Worm (Caenorhabditis elegans): Measurements from ENCODE around the gene pink-1.

pink-1 gene

DNA sequence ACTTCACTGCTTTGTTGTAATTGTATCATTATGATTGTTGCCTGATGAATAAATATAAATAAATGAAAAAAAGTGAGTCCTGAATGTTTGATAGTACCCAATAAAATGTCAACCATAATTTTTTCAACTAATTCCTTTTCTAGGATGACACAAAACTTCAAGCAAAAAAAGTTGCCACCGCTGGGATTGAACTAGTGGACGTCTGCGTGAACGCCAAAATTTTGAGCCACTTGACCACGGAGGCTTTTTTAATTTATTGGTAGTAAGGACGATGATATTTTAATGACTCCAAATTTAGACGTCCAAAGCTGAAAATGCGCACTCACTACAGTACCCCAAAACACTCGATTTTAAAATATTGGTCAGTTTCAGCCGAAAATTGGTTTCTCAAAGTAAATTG is 41.9 kb downstream of the pink-1 start (continued):
- TF ChIP-seq ama-1 (optimal IDR thresholded peaks at IDR 0.05), result no peak
- peak; percentile 48 to 64 for TF ChIP-seq ama-1 (GFP tag; optimal IDR thresholded peaks at IDR 0.05)
- peak; percentile 54 for TF ChIP-seq ZK185.1 (tag; optimal IDR thresholded peaks at IDR 0.05; ENCODE audit: poor library complexity, severe bottlenecking)
- no peak for TF ChIP-seq K12H6.12 (tag; optimal IDR thresholded peaks at IDR 0.05)
- no peak for TF ChIP-seq lag-1 (GFP tag; IDR thresholded peaks at IDR 0.05)
- peak; percentile 90 for TF ChIP-seq ceh-40 (GFP tag; IDR thresholded peaks at IDR 0.05)
- TF ChIP-seq hrde-1 (tag; optimal IDR thresholded peaks at IDR 0.05; ENCODE audit: borderline replicate concordance), result peak; percentile 85
- peak; percentile 60 for TF ChIP-seq F49E8.2 (tag; optimal IDR thresholded peaks at IDR 0.05; ENCODE audit: insufficient read depth)
- TF ChIP-seq F55B11.4 (tag; optimal IDR thresholded peaks at IDR 0.05; ENCODE audit: borderline replicate concordance, insufficient read depth), result no peak
- TF ChIP-seq fkh-3 (tag; optimal IDR thresholded peaks at IDR 0.05), result peak; percentile 89
- no peak for TF ChIP-seq egl-18 (GFP tag; IDR thresholded peaks at IDR 0.05)
- peak; percentile 78 for TF ChIP-seq T26A5.8 (tag; optimal IDR thresholded peaks at IDR 0.05)
- TF ChIP-seq tbx-9 (tag; optimal IDR thresholded peaks at IDR 0.05; ENCODE audit: borderline replicate concordance), result no peak
- no peak for TF ChIP-seq B0019.2 (GFP tag; conservative IDR thresholded peaks at IDR 0.05)
- peak; percentile 80 to 84 for TF ChIP-seq rec-8 (tag; optimal IDR thresholded peaks at IDR 0.05)
- TF ChIP-seq ztf-3 (GFP tag; optimal IDR thresholded peaks at IDR 0.05), result no peak
- TF ChIP-seq Y53F4B.3 (GFP tag; IDR thresholded peaks at IDR 0.05), result peak; percentile 26; the same call in 1 of the 2 replicates
- no peak for TF ChIP-seq aptf-2 (GFP tag; conservative IDR thresholded peaks at IDR 0.05)
- TF ChIP-seq nhr-179 (tag; optimal IDR thresholded peaks at IDR 0.05), result peak; percentile 43
- peak; percentile 40 for TF ChIP-seq F22D6.2 (tag; optimal IDR thresholded peaks at IDR 0.05)
- peak; percentile 93 for TF ChIP-seq B0336.3 (GFP tag; IDR thresholded peaks at IDR 0.05)
- peak; percentile 40 for TF ChIP-seq unc-130 (GFP tag; optimal IDR thresholded peaks at IDR 0.05)
- no peak for TF ChIP-seq ets-4 (GFP tag; optimal IDR thresholded peaks at IDR 0.05)
- peak; percentile 9 for TF ChIP-seq ceh-27 (GFP tag; optimal IDR thresholded peaks at IDR 0.05)
- TF ChIP-seq die-1 (tag; optimal IDR thresholded peaks at IDR 0.05), result peak; percentile 88
- TF ChIP-seq Y79H2A.3 (GFP tag; conservative IDR thresholded peaks at IDR 0.05), result no peak
- TF ChIP-seq repo-1 (tag; optimal IDR thresholded peaks at IDR 0.05), result peak; percentile 86
- TF ChIP-seq aptf-3 (GFP tag; IDR thresholded peaks at IDR 0.05), result peak; percentile 98
- TF ChIP-seq bed-2 (GFP tag; IDR thresholded peaks at IDR 0.05), result no peak
- peak; percentile 61 for TF ChIP-seq ztf-26 (tag; optimal IDR thresholded peaks at IDR 0.05)
- TF ChIP-seq mcd-1 (GFP tag; IDR thresholded peaks at IDR 0.05), result no peak
- no peak for TF ChIP-seq nfya-1 (tag; optimal IDR thresholded peaks at IDR 0.05; ENCODE audit: borderline replicate concordance, insufficient read depth)
- TF ChIP-seq rpc-1 (optimal IDR thresholded peaks at IDR 0.05), result peak; percentile 76
- peak; percentile 93 for TF ChIP-seq rpc-1 (tag; optimal IDR thresholded peaks at IDR 0.05)
- TF ChIP-seq zim-3 (tag; optimal IDR thresholded peaks at IDR 0.05), result peak; percentile 90
- TF ChIP-seq F39B2.1 (GFP tag; IDR thresholded peaks at IDR 0.05), result no peak
- no peak for TF ChIP-seq dpl-1 (GFP tag; optimal IDR thresholded peaks at IDR 0.05)
- peak; percentile 69; the same call in 1 of the 2 replicates for TF ChIP-seq ekl-4 (GFP tag; IDR thresholded peaks at IDR 0.05)
- peak; percentile 9 for TF ChIP-seq lin-40 (tag; optimal IDR thresholded peaks at IDR 0.05)
- peak; percentile 71; the same call in 1 of the 2 replicates for TF ChIP-seq Y53G8AR.9 (GFP tag; conservative IDR thresholded peaks at IDR 0.05)
- TF ChIP-seq attf-3 (GFP tag; conservative IDR thresholded peaks at IDR 0.05), result no peak
- peak; percentile 62 for TF ChIP-seq atf-7 (tag; optimal IDR thresholded peaks at IDR 0.05)
- no peak for TF ChIP-seq lsy-27 (tag; optimal IDR thresholded peaks at IDR 0.05; ENCODE audit: borderline replicate concordance, insufficient read depth)
- TF ChIP-seq lin-54 (GFP tag; optimal IDR thresholded peaks at IDR 0.05), result peak; percentile 71
- peak; percentile 95 for TF ChIP-seq F10E7.11 (tag; optimal IDR thresholded peaks at IDR 0.05)
- TF ChIP-seq lsl-1 (GFP tag; optimal IDR thresholded peaks at IDR 0.05), result peak; percentile 44
- TF ChIP-seq him-1 (tag; optimal IDR thresholded peaks at IDR 0.05), result peak; percentile 57
- peak; percentile 67; the same call in 1 of the 2 replicates for TF ChIP-seq nfyb-1 (GFP tag; IDR thresholded peaks at IDR 0.05)
- TF ChIP-seq F57A8.1 (GFP tag; optimal IDR thresholded peaks at IDR 0.05), result peak; percentile 27
